Fruit fly (Drosophila melanogaster) whole organism, pupa: ENCODE results near the gene obst-H.

ENCODE experiments used
- CG10348 ChIP-seq: fragments of 200-800 bp; sonication (Bioruptor generic); IDR thresholded peaks from 2 replicates; pipeline ENCODE4 v1.3.6; 2022; ENCODE audit warnings: missing biosample characterization, missing genetic modification characterization
- CG13204 ChIP-seq: fragments of 200-800 bp; sonication (Bioruptor generic); optimal IDR thresholded peaks from 2 replicates; lab custom pipeline; 2018; ENCODE audit warnings: missing biosample characterization, mild to moderate bottlenecking, missing genetic modification characterization, moderate library complexity
- CG17806 ChIP-seq: fragments of 200-800 bp; sonication (Bioruptor generic); optimal IDR thresholded peaks from 2 replicates; lab custom pipeline; 2018; ENCODE audit warnings: missing biosample characterization, mild to moderate bottlenecking, missing genetic modification characterization, moderate library complexity
- EcR ChIP-seq: fragments of 200-800 bp; sonication (Bioruptor generic); optimal IDR thresholded peaks from 3 replicates; lab custom pipeline; 2019; ENCODE audit warnings: missing biosample characterization, missing genetic modification characterization, mild to moderate bottlenecking, moderate library complexity, missing genetic modification reagents

- no peak for TF ChIP-seq CG10348 (GFP tag; lab: Robert Waterston, UW)
- TF ChIP-seq CG13204 (GFP tag; lab: Kevin White, UChicago), result no peak
- TF ChIP-seq EcR (GFP tag; lab: Kevin White, UChicago), result no peak
- peak; percentile 59 for TF ChIP-seq CG17806 (tag; lab: Kevin White, UChicago)
These were observed 5.5 kb upstream of the obst-H start for dm6 chr3L:15534274-15535227.
